Fruit fly (Drosophila melanogaster): ENCODE results near the gene CG9215.
A peak's percentile ranks its signal among the peaks of the same experiment; 100 is the strongest.

The CG9215 gene

DNA sequence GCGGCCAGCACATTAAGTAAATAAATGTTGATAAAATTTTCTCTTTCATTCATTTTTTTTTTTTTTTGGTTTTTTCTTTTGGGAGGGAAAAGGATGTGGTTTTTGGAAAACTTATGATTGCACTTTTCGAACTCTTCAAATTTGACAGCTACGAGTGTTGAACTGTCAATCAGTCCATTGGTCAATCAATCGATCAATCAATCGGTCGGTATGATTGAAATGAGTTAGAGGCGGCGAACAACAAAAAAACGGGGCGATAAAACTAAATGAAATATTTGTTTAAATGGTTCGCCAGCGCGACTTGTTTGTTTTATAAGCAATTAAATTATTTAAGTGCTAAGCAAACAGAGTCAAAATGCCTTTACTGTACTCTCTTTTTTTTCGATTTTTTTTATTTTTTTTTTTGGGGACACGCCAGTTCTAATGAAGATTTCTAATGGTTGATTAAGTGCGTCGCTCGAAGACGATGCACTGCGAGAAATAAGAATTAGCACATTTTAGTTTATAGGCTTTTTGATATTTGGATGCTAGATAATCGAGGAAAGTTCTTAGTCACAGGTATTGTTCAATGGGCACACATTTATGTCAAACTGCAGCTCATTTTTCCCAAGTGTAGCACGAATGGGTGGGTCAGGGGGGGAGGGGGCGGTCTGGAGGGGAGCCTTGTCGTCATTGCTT is 36.4 kb upstream of the CG9215 start (continued):
- TF ChIP-seq ssp (GFP tag; IDR thresholded peaks at IDR 0.05), result peak; percentile 77
- peak; percentile 43 for TF ChIP-seq CG15514 (GFP tag; optimal IDR thresholded peaks at IDR 0.05)
- TF ChIP-seq CG8281 (tag; optimal IDR thresholded peaks at IDR 0.05), result peak; percentile 95
- TF ChIP-seq slou (GFP tag; optimal IDR thresholded peaks at IDR 0.05), result peak; percentile 6
- TF ChIP-seq CG2889 (GFP tag; IDR thresholded peaks at IDR 0.05), result peak; percentile 71
- TF ChIP-seq E2f2 (GFP tag; IDR thresholded peaks at IDR 0.05), result peak; percentile 42; the same call in 1 of the 2 replicates
- no peak for TF ChIP-seq fd102C (GFP tag; optimal IDR thresholded peaks at IDR 0.05)
- no peak for TF ChIP-seq C15 (GFP tag; IDR thresholded peaks at IDR 0.05)
- TF ChIP-seq fu2 (GFP tag; optimal IDR thresholded peaks at IDR 0.05), result peak; percentile 57
- peak; percentile 71 for TF ChIP-seq D19A (tag; optimal IDR thresholded peaks at IDR 0.05)
- TF ChIP-seq Dref (GFP tag; IDR thresholded peaks at IDR 0.05), result no peak
- no peak; the same call in 2 of the 3 replicates for TF ChIP-seq sr (GFP tag; IDR thresholded peaks at IDR 0.05)
- TF ChIP-seq CG12071 (GFP tag; optimal IDR thresholded peaks at IDR 0.05), result peak; percentile 73
- peak; percentile 79 for TF ChIP-seq jing (GFP tag; optimal IDR thresholded peaks at IDR 0.05)
- TF ChIP-seq mirr (GFP tag; optimal IDR thresholded peaks at IDR 0.05), result no peak
- peak; percentile 58; the same call in 1 of the 2 replicates for TF ChIP-seq GATAe (GFP tag; conservative IDR thresholded peaks at IDR 0.05)
- TF ChIP-seq ttk (GFP tag; IDR thresholded peaks at IDR 0.05), result peak; percentile 78
- peak; percentile 61 for TF ChIP-seq CG15696 (tag; optimal IDR thresholded peaks at IDR 0.05)
- no peak for TF ChIP-seq HLHmδ (GFP tag; optimal IDR thresholded peaks at IDR 0.05)
- peak; percentile 89 for TF ChIP-seq CG11504 (tag; optimal IDR thresholded peaks at IDR 0.05)
- no peak for TF ChIP-seq CG3838 (GFP tag; optimal IDR thresholded peaks at IDR 0.05)
- TF ChIP-seq h (optimal IDR thresholded peaks at IDR 0.05), result no peak
- TF ChIP-seq CG4282 (GFP tag; optimal IDR thresholded peaks at IDR 0.05), result no peak
- TF ChIP-seq Lpt (GFP tag; optimal IDR thresholded peaks at IDR 0.05), result no peak
- TF ChIP-seq Hey (tag; optimal IDR thresholded peaks at IDR 0.05), result peak; percentile 26
- TF ChIP-seq HLH4C (GFP tag; IDR thresholded peaks at IDR 0.05; ENCODE audit: partially characterized antibody), result no peak
- TF ChIP-seq pros (GFP tag; optimal IDR thresholded peaks at IDR 0.05), result no peak
- TF ChIP-seq CG8290 (GFP tag; optimal IDR thresholded peaks at IDR 0.05), result peak; percentile 80
- peak in 1 of 2 experiments; percentile 78 for TF ChIP-seq CG8290 (tag; optimal IDR thresholded peaks at IDR 0.05)
- TF ChIP-seq zen2 (GFP tag; IDR thresholded peaks at IDR 0.05; ENCODE audit: partially characterized antibody), result no peak
- TF ChIP-seq CG32532 (GFP tag; IDR thresholded peaks at IDR 0.05), result peak; percentile 78
- peak; percentile 85 for TF ChIP-seq Oli (tag; optimal IDR thresholded peaks at IDR 0.05)
- no peak for TF ChIP-seq aop (GFP tag; IDR thresholded peaks at IDR 0.05)
- TF ChIP-seq Kr (GFP tag; optimal IDR thresholded peaks at IDR 0.05), result no peak
- no peak for TF ChIP-seq pfk (GFP tag; optimal IDR thresholded peaks at IDR 0.05)
- peak; percentile 56 for TF ChIP-seq gcm (GFP tag; optimal IDR thresholded peaks at IDR 0.05)
- TF ChIP-seq Hr78 (GFP tag; optimal IDR thresholded peaks at IDR 0.05), result no peak
- TF ChIP-seq CG32767 (GFP tag; IDR thresholded peaks at IDR 0.05), result peak; percentile 40; the same call in 1 of the 2 replicates
- peak; percentile 39 for TF ChIP-seq CG10431 (GFP tag; optimal IDR thresholded peaks at IDR 0.05)
- TF ChIP-seq CoRest (tag; optimal IDR thresholded peaks at IDR 0.05), result peak; percentile 85
- TF ChIP-seq repo (GFP tag; optimal IDR thresholded peaks at IDR 0.05), result peak; percentile 74
- TF ChIP-seq CG12155 (GFP tag; optimal IDR thresholded peaks at IDR 0.05), result peak; percentile 76
- peak; percentile 70 for TF ChIP-seq cato (GFP tag; optimal IDR thresholded peaks at IDR 0.05; ENCODE audit: borderline replicate concordance)
- peak; percentile 62 for TF ChIP-seq fd3F (GFP tag; optimal IDR thresholded peaks at IDR 0.05)
- peak; percentile 83 for TF ChIP-seq CG8359 (GFP tag; optimal IDR thresholded peaks at IDR 0.05; ENCODE audit: borderline replicate concordance)
- peak; percentile 57 for TF ChIP-seq CG33557 (GFP tag; optimal IDR thresholded peaks at IDR 0.05)
- peak; percentile 3 for TF ChIP-seq MTF-1 (GFP tag; optimal IDR thresholded peaks at IDR 0.05; ENCODE audit: borderline replicate concordance)
- peak; percentile 88 for TF ChIP-seq slbo (GFP tag; IDR thresholded peaks at IDR 0.05)
- TF ChIP-seq CG6175 (GFP tag; IDR thresholded peaks at IDR 0.05), result 0 out of 3 replicates have a peak, but pooled peaks have one; percentile 8

All from whole organism, embryonic.